Worm (Caenorhabditis elegans): ENCODE data around the gene pigw-1.

- TF ChIP-seq C17E4.6 (GFP tag; IDR thresholded peaks at IDR 0.05) (no peak), ekl-4 (GFP tag; IDR thresholded peaks at IDR 0.05) (no peak; the same call in 1 of the 2 replicates), T07F8.4 (tag; optimal IDR thresholded peaks at IDR 0.05) (no peak), ztf-22 (GFP tag; optimal IDR thresholded peaks at IDR 0.05) (no peak)
Measured at ce11 chrII:2919074-2919857, 34.6 kb upstream of the pigw-1 start, which contains the start of the genes ncap-1 and Y110A2AR.1.
